Fruit fly (Drosophila melanogaster) whole organism, adult: ENCODE measurements around the gene CG11263.

Experiments
- CG14711 ChIP-seq: fragments of 200-800 bp; sonication (Bioruptor generic); optimal IDR thresholded peaks from 2 replicates; lab custom pipeline; 2018; ENCODE audit warnings: missing biosample characterization, mild to moderate bottlenecking, missing genetic modification characterization, moderate library complexity
- pad ChIP-seq: fragments of 200-800 bp; sonication (Bioruptor generic); optimal IDR thresholded peaks from 3 replicates; lab custom pipeline; 2017; ENCODE audit warnings: missing biosample characterization, missing genetic modification characterization, mild to moderate bottlenecking, moderate library complexity, missing genetic modification reagents

DNA sequence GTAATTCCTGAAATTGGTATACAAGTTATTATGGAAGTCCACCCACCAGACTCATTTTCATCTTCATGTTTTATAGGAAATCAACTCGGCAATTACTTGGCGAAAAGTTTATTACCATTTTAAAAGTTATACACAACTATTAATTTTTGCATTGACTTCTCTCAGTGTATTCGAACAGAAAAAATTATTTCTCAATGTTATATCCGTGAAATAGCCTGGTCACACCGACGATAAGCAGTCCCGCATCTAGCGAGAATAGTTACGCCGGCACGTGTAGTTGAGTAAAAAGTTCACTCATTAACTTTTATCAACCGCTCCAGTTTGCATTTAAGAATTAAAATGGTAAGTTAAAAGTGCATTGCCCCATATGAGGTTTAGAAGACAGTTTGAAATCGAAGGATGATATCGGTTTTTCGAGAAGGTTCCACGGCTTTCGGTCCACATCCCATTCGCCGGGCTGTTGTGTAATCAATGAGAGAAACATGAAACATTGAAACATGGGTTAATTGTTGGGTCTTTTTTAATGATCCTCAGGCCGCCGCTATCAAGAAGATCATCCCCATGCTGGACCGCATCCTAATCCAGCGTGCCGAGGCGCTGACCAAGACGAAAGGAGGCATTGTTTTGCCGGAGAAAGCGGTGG lies 9.3 kb downstream of the CG11263 start, which contains the start of gene CG11267:
- TF ChIP-seq pad: peak; percentile 68
- TF ChIP-seq CG14711 (tag; lab: Kevin White, UChicago): peak; percentile 79
